Worm (Caenorhabditis elegans): ENCODE measurements around the gene C06E1.1.

ce11 chrIII:8574299-8574698 lies 31.3 kb upstream of the C06E1.1 start:
- TF ChIP-seq W03F9.2 (tag; optimal IDR thresholded peaks at IDR 0.05): no peak
- no peak for TF ChIP-seq him-1 (tag; optimal IDR thresholded peaks at IDR 0.05)
- TF ChIP-seq dao-5 (tag; optimal IDR thresholded peaks at IDR 0.05): no peak

Measured in whole organism, L4/young adult.